Worm (Caenorhabditis elegans): Measurements from ENCODE around the gene srbc-3.

ce11 chrV:3332023-3332422 is 23.8 kb downstream of the srbc-3 start, which contains the start of gene C17B7.9:
- no peak for TF ChIP-seq him-1 (tag; optimal IDR thresholded peaks at IDR 0.05)
- no peak for TF ChIP-seq dao-5 (tag; optimal IDR thresholded peaks at IDR 0.05)
